Worm (Caenorhabditis elegans) whole organism, L3 larva: ENCODE data around the gene glb-29.

Source experiments
- aly-2 ChIP-seq: fragments of 150-350 bp; optimal IDR thresholded peaks from 2 replicates; lab custom pipeline; 2014; ENCODE audit warnings: missing biosample characterization, missing genetic modification characterization
- elt-2 ChIP-seq: sonication (generic microtip); optimal IDR thresholded peaks from 2 replicates; lab custom pipeline; 2016; ENCODE audit warnings: missing genetic modification reagents, mild to moderate bottlenecking, missing genetic modification characterization, missing compliant biosample characterization
- elt-3 ChIP-seq, 3 experiments: fragments of 150-350 bp in 1 of 3; sonication (generic microtip) in 2 of 3; optimal IDR thresholded peaks; 2 replicates in 2 of 3; 4 replicates in 1 of 3; lab custom pipeline; 2014 to 2017; ENCODE audit warnings: missing biosample characterization in 3 of 3, missing genetic modification characterization in 3 of 3
- eor-1 ChIP-seq, 2 experiments: fragments of 150-350 bp; optimal IDR thresholded peaks; 2 replicates each; lab custom pipeline; 2014 to 2018; ENCODE audit warnings: missing biosample characterization in 2 of 2, missing genetic modification characterization in 2 of 2
- nhr-12 ChIP-seq: fragments of 150-350 bp; optimal IDR thresholded peaks from 2 replicates; lab custom pipeline; 2014; ENCODE audit warnings: missing biosample characterization, missing genetic modification characterization
- nhr-77 ChIP-seq: fragments of 150-350 bp; optimal IDR thresholded peaks from 2 replicates; lab custom pipeline; 2014; ENCODE audit warnings: missing biosample characterization, missing genetic modification characterization
- tbx-2 ChIP-seq: sonication (generic microtip); optimal IDR thresholded peaks from 2 replicates; lab custom pipeline; 2016; ENCODE audit warnings: mild to moderate bottlenecking, missing genetic modification characterization, missing compliant biosample characterization

- TF ChIP-seq elt-3 (tag; optimal IDR thresholded peaks at IDR 0.05; lab: Kevin White, UChicago) (no peak), nhr-77 (tag; lab: Kevin White, UChicago) (no peak), nhr-12 (tag; lab: Kevin White, UChicago) (no peak), elt-2 (no peak), aly-2 (no peak), tbx-2 (tag; lab: Kevin White, UChicago) (no peak), eor-1 (tag; optimal IDR thresholded peaks at IDR 0.05; lab: Kevin White, UChicago) (no peak)
Measured at ce11 chrII:12023315-12023878, 14.5 kb downstream of the glb-29 start, which contains the start of gene Y17G7B.12.
